Fruit fly (Drosophila melanogaster): ENCODE data around the gene Qsox4.

Qsox4 gene

DNA sequence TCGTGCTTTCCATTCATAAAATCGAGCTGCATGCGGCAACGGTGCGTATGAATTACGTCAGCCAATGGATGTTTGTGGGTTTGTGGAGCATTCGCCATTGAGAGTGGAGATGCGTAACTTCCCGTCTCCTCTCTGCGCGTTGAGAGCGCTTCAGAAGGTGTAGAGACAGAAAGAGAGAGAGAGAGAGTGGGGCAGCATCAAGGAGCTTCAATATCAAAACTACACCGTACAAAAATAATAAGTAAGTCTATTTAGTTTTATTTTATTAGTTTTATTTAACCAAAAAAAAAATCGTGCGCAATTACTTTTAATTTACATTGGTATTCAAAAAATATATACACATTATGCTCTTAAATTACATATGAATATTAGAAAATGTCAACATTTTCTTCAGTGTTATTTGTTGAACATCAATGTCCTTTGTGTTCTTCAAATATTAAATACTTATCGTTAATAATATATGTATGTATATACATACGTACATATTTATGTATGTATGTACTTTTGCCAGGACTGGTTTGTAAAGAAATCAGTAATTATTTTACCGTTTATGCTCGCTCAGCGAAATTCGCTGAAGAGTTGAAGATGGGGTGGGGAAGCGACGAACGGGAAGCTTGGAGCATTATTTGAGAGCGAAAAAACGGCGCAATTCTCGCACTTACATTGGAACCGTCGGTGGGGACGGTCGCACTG lies 20.3 kb downstream of the Qsox4 start, which contains the start of gene CG10365 (continued):
- no peak for TF ChIP-seq Abd-B (GFP tag; optimal IDR thresholded peaks at IDR 0.05)
- no peak for TF ChIP-seq sage (GFP tag; optimal IDR thresholded peaks at IDR 0.05)
- TF ChIP-seq CG32264 (GFP tag; optimal IDR thresholded peaks at IDR 0.05): no peak
- no peak for TF ChIP-seq Mio (GFP tag; optimal IDR thresholded peaks at IDR 0.05)
- no peak for TF ChIP-seq br (GFP tag; optimal IDR thresholded peaks at IDR 0.05)
- no peak for TF ChIP-seq sv (GFP tag; optimal IDR thresholded peaks at IDR 0.05)

DNA sequence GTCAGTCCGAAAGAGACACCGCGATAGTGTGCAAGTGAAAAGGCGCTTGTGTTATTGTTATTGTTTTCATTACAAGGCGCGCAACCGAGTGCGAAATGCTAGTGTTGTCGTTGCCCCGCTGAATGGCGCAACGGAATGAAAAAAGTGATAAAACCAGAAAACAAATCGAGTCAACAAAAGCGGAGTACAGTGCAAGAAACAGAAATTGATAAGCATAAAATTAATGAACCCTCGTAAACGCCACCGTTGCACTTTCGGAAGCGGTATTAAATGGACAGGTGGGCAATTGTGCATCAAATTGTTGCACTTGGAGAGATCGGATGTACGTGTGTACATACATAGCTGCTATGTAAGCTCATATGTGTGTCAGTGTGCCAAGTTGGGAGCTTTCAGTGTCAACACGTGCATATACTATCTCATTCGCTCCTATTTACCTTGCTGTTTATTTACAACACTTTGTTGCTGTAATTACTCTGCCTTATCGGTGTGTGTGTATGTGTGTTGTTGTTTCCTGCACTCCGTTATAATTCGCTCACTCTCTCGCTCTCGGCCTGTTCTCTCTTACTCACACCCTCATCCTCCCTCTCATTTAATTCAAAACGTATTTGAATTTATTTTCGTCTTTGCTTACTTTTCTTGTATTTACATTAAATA lies 20.9 kb downstream of the Qsox4 start:
- TF ChIP-seq h (GFP tag; optimal IDR thresholded peaks at IDR 0.05) (peak; percentile 45), Mio (GFP tag; optimal IDR thresholded peaks at IDR 0.05) (no peak), dsf (GFP tag; optimal IDR thresholded peaks at IDR 0.05; ENCODE audit: borderline replicate concordance) (no peak), foxo (GFP tag; optimal IDR thresholded peaks at IDR 0.05) (peak in 1 of 2 experiments; percentile 51), Sp1 (GFP tag; optimal IDR thresholded peaks at IDR 0.05) (peak; percentile 2), Dif (GFP tag; optimal IDR thresholded peaks at IDR 0.05; ENCODE audit: partially characterized antibody) (peak; percentile 74), ey (GFP tag; optimal IDR thresholded peaks at IDR 0.05) (no peak), Hr83 (GFP tag; optimal IDR thresholded peaks at IDR 0.05; ENCODE audit: poor library complexity, severe bottlenecking) (peak; percentile 70), Vsx2 (GFP tag; optimal IDR thresholded peaks at IDR 0.05; ENCODE audit: partially characterized antibody) (no peak), tai (GFP tag; optimal IDR thresholded peaks at IDR 0.05) (peak; percentile 51), rgr (GFP tag; optimal IDR thresholded peaks at IDR 0.05) (peak; percentile 15), sv (GFP tag; optimal IDR thresholded peaks at IDR 0.05) (no peak), N (GFP tag; optimal IDR thresholded peaks at IDR 0.05) (no peak), GATAd (GFP tag; optimal IDR thresholded peaks at IDR 0.05) (no peak), dmrt93B (GFP tag; optimal IDR thresholded peaks at IDR 0.05) (no peak), Rel (GFP tag; optimal IDR thresholded peaks at IDR 0.05) (no peak), Rel (tag; optimal IDR thresholded peaks at IDR 0.05) (no peak), Dfd (GFP tag; optimal IDR thresholded peaks at IDR 0.05) (no peak), jim (GFP tag; optimal IDR thresholded peaks at IDR 0.05) (no peak), CrebA (GFP tag; optimal IDR thresholded peaks at IDR 0.05; ENCODE audit: borderline replicate concordance) (no peak), fru (GFP tag; optimal IDR thresholded peaks at IDR 0.05) (peak; percentile 24), Hnf4 (GFP tag; optimal IDR thresholded peaks at IDR 0.05) (no peak), sage (GFP tag; optimal IDR thresholded peaks at IDR 0.05) (peak; percentile 34), woc (GFP tag; optimal IDR thresholded peaks at IDR 0.05) (no peak), br (GFP tag; optimal IDR thresholded peaks at IDR 0.05) (peak; percentile 11), Abd-B (GFP tag; optimal IDR thresholded peaks at IDR 0.05) (no peak), dl (GFP tag; optimal IDR thresholded peaks at IDR 0.05; ENCODE audit: insufficient read depth in 1 of 2, partially characterized antibody in 2 of 2) (peak; percentile 22 to 38), OdsH (GFP tag; optimal IDR thresholded peaks at IDR 0.05) (no peak), psq (GFP tag; optimal IDR thresholded peaks at IDR 0.05) (no peak), lola (GFP tag; optimal IDR thresholded peaks at IDR 0.05) (no peak), Jra (GFP tag; optimal IDR thresholded peaks at IDR 0.05) (peak; percentile 17), CG32264 (GFP tag; optimal IDR thresholded peaks at IDR 0.05) (no peak), usp (GFP tag; optimal IDR thresholded peaks at IDR 0.05) (no peak), HLH106 (tag; optimal IDR thresholded peaks at IDR 0.05) (peak; percentile 10), Myc (optimal IDR thresholded peaks at IDR 0.05) (no peak), pan (optimal IDR thresholded peaks at IDR 0.05) (no peak), CG9705 (GFP tag; optimal IDR thresholded peaks at IDR 0.05) (no peak), brk (GFP tag; optimal IDR thresholded peaks at IDR 0.05) (no peak), Hr78 (GFP tag; optimal IDR thresholded peaks at IDR 0.05) (no peak)
